Fruit fly (Drosophila melanogaster): ENCODE measurements around the gene CG32409.

CG32409 gene

DNA sequence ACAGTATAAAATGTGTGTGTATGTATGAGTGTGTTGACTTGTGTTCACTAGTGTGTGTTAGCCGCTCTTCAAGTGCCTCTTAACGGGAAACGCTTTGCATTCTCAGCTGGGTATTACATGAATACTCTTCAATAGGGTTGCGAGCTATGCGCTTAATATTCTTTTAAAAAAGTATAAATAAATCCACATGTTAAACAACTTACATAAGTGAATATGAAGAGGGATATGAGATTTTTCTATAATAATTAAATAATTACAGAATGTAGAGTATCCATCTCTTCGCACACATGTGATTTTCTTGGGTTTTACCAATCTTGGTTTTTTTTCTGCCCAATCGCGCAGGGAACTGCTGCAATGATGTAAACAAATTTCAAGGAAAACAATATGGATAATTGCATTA is 46.2 kb downstream of the CG32409 start:
- TF ChIP-seq psq (optimal IDR thresholded peaks at IDR 0.05): no peak
- TF ChIP-seq Sin3A (optimal IDR thresholded peaks at IDR 0.05): no peak
- TF ChIP-seq h (optimal IDR thresholded peaks at IDR 0.05): no peak
- TF ChIP-seq insv (optimal IDR thresholded peaks at IDR 0.05): no peak
- no peak for TF ChIP-seq Myc (optimal IDR thresholded peaks at IDR 0.05)
- no peak for TF ChIP-seq ttk (optimal IDR thresholded peaks at IDR 0.05)

- TF ChIP-seq insv (optimal IDR thresholded peaks at IDR 0.05): no peak
- no peak for TF ChIP-seq Myc (optimal IDR thresholded peaks at IDR 0.05)
- TF ChIP-seq ttk (optimal IDR thresholded peaks at IDR 0.05): no peak
- no peak for TF ChIP-seq h (optimal IDR thresholded peaks at IDR 0.05)
- TF ChIP-seq psq (optimal IDR thresholded peaks at IDR 0.05): no peak
- no peak for TF ChIP-seq Sin3A (optimal IDR thresholded peaks at IDR 0.05)
Measured at dm6 chr3L:5947110-5947731, 47.9 kb downstream of the CG32409 start.

DNA sequence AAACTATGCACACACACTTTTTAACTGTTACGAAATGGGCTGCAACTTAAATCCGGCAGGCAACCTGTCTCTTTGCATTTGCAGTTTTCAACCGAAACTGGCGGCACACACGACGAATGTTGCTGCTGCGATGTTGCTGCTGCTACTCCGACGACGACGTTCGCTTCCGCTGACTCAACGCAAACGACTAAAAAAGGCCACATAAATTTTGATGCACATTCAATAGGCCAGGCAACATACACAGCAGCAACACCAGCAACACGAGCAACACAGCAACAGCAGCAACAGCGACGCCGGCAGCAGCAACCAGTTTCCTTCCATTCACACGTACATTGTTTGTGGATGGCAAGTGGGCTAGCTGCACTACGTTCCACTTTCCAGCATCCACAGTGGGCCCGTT is 51.1 kb downstream of the CG32409 start, which contains the start of gene Egfrap:
Gene Egfrap (minus strand): TSS at position 192 of the 400 bp plus-strand sequence.
- no peak for TF ChIP-seq h (optimal IDR thresholded peaks at IDR 0.05)
- TF ChIP-seq ttk (optimal IDR thresholded peaks at IDR 0.05): no peak
- TF ChIP-seq psq (optimal IDR thresholded peaks at IDR 0.05): no peak
- TF ChIP-seq insv (optimal IDR thresholded peaks at IDR 0.05): no peak
- no peak for TF ChIP-seq Sin3A (optimal IDR thresholded peaks at IDR 0.05)
- TF ChIP-seq Myc (optimal IDR thresholded peaks at IDR 0.05): no peak
